Fruit fly (Drosophila melanogaster): Measurements from ENCODE around the gene rept.

rept gene

dm6 chr3L:19264141-19264487 is 9.0 kb downstream of the rept start, which contains the start of gene Max (continued):
- TF ChIP-seq CG9727 (GFP tag; optimal IDR thresholded peaks at IDR 0.05) (peak; percentile 58), CG14710 (tag; optimal IDR thresholded peaks at IDR 0.05) (peak; percentile 99), CG11696 (GFP tag; IDR thresholded peaks at IDR 0.05) (peak; percentile 65), E2f2 (GFP tag; IDR thresholded peaks at IDR 0.05) (peak; percentile 55; the same call in 1 of the 2 replicates), CG2678 (tag; optimal IDR thresholded peaks at IDR 0.05) (peak; percentile 80), CG14667 (GFP tag; IDR thresholded peaks at IDR 0.05) (peak; percentile 58), CG10366 (GFP tag; IDR thresholded peaks at IDR 0.05) (peak; percentile 77), Dll (GFP tag; IDR thresholded peaks at IDR 0.05; ENCODE audit: partially characterized antibody) (0 out of 4 replicates have a peak, but pooled peaks have one; percentile 39), bbx (GFP tag; IDR thresholded peaks at IDR 0.05; ENCODE audit: partially characterized antibody) (no peak), CG17912 (GFP tag; optimal IDR thresholded peaks at IDR 0.05) (peak; percentile 50), TFAM (GFP tag; optimal IDR thresholded peaks at IDR 0.05) (no peak), CG16863 (GFP tag; optimal IDR thresholded peaks at IDR 0.05) (no peak), danr (GFP tag; IDR thresholded peaks at IDR 0.05) (peak; percentile 61; the same call in 1 of the 2 replicates), CG6854 (GFP tag; optimal IDR thresholded peaks at IDR 0.05) (peak; percentile 56), pho (GFP tag; optimal IDR thresholded peaks at IDR 0.05) (no peak), CG4854 (GFP tag; optimal IDR thresholded peaks at IDR 0.05) (peak; percentile 3), CG32772 (GFP tag; IDR thresholded peaks at IDR 0.05) (0 out of 2 replicates have a peak, but pooled peaks have one; percentile 45)

dm6 chr3L:19265761-19266160 is 10.6 kb downstream of the rept start, which contains the start of gene CG45081:
Gene CG45081 (plus strand): TSS chr3L:19266061.
- TF ChIP-seq gcm2 (GFP tag; optimal IDR thresholded peaks at IDR 0.05) (no peak), croc (GFP tag; conservative IDR thresholded peaks at IDR 0.05) (no peak), gcm (GFP tag; optimal IDR thresholded peaks at IDR 0.05) (no peak), Doc2 (GFP tag; IDR thresholded peaks at IDR 0.05) (0 out of 2 replicates have a peak, but pooled peaks have one; percentile 16), E2f1 (GFP tag; IDR thresholded peaks at IDR 0.05) (0 out of 2 replicates have a peak, but pooled peaks have one; percentile 8)

- TF ChIP-seq crol (GFP tag; IDR thresholded peaks at IDR 0.05) (peak; percentile 99), sug (tag; optimal IDR thresholded peaks at IDR 0.05) (peak; percentile 100), CG17912 (GFP tag; optimal IDR thresholded peaks at IDR 0.05) (peak; percentile 30), Rfx (GFP tag; IDR thresholded peaks at IDR 0.05) (peak; percentile 21; the same call in 1 of the 2 replicates), Opbp (GFP tag; IDR thresholded peaks at IDR 0.05; ENCODE audit: partially characterized antibody) (0 out of 3 replicates have a peak, but pooled peaks have one; percentile 30), CG8281 (tag; optimal IDR thresholded peaks at IDR 0.05) (peak; percentile 99), CG10543 (GFP tag; optimal IDR thresholded peaks at IDR 0.05) (peak; percentile 72), CG16813 (GFP tag; IDR thresholded peaks at IDR 0.05; ENCODE audit: partially characterized antibody) (0 out of 3 replicates have a peak, but pooled peaks have one; percentile 6), sens (GFP tag) (peak; percentile 28), CG15601 (tag; optimal IDR thresholded peaks at IDR 0.05) (peak; percentile 98), chinmo (GFP tag; IDR thresholded peaks at IDR 0.05; ENCODE audit: partially characterized antibody) (peak; percentile 92; the same call in 3 of the 4 replicates), CG34376 (GFP tag; optimal IDR thresholded peaks at IDR 0.05) (peak; percentile 90), CG6254 (GFP tag; optimal IDR thresholded peaks at IDR 0.05) (peak; percentile 18), fd3F (GFP tag; optimal IDR thresholded peaks at IDR 0.05) (no peak), CG12071 (GFP tag; optimal IDR thresholded peaks at IDR 0.05) (no peak), rib (GFP tag; IDR thresholded peaks at IDR 0.05) (peak; percentile 62; the same call in 1 of the 2 replicates), vfl (GFP tag; optimal IDR thresholded peaks at IDR 0.05) (no peak), Jarid2 (GFP tag; optimal IDR thresholded peaks at IDR 0.05) (peak; percentile 65), CG18599 (GFP tag; optimal IDR thresholded peaks at IDR 0.05) (peak; percentile 40), Max (GFP tag; optimal IDR thresholded peaks at IDR 0.05) (peak; percentile 34), gce (GFP tag; IDR thresholded peaks at IDR 0.05) (0 out of 3 replicates have a peak, but pooled peaks have one; percentile 37), ftz-f1 (GFP tag; optimal IDR thresholded peaks at IDR 0.05) (peak; percentile 36), Neu2 (GFP tag; optimal IDR thresholded peaks at IDR 0.05; ENCODE audit: borderline replicate concordance) (no peak), grn (GFP tag; optimal IDR thresholded peaks at IDR 0.05) (peak; percentile 96), peb (GFP tag; IDR thresholded peaks at IDR 0.05) (no peak)
Observed at dm6 chr3L:19268720-19269401, 13.7 kb downstream of the rept start, which contains the start of the genes Aldh7A1 and CG14085. Gene Aldh7A1 (minus strand): TSS chr3L:19268913. Gene CG14085 (plus strand): TSS chr3L:19269351.

Measured in whole organism, embryonic.